Fruit fly (Drosophila melanogaster): ENCODE data around the gene Synd.

DNA sequence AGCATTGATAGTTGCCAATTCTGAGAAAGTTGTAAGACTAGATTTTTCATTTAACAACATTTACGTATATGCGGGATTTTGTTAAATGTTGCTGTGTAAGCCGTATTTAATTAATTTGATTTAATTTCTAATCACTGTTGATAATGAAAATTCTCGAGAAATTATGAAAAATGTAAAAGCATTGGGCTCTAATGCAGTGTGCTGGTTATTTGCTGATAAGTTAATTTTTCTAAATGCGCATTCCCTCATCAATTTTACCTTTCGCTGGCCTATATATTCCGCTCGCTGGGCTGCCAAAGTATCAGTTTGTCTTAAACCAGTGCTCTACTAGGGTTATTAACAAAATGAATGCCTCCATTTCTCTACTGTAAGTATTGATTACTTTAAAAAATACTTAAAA is 40.1 kb downstream of the Synd start, which contains the start of gene TotC:
- TF ChIP-seq D1 (tag; optimal IDR thresholded peaks at IDR 0.05) (no peak), CG13204 (GFP tag; optimal IDR thresholded peaks at IDR 0.05) (no peak)

Measured in whole organism, pupa.